Fruit fly (Drosophila melanogaster): ENCODE results near the gene Blos3.

- TF ChIP-seq h (optimal IDR thresholded peaks at IDR 0.05), result no peak
- TF ChIP-seq Myc (optimal IDR thresholded peaks at IDR 0.05), result no peak
- TF ChIP-seq psq (optimal IDR thresholded peaks at IDR 0.05), result no peak
Observed at dm6 chr3L:18825993-18826392, 44.0 kb upstream of the Blos3 start.

All from Kc167 (cell line).